Worm (Caenorhabditis elegans): ENCODE measurements around the gene fig-1.

Gene fig-1

DNA sequence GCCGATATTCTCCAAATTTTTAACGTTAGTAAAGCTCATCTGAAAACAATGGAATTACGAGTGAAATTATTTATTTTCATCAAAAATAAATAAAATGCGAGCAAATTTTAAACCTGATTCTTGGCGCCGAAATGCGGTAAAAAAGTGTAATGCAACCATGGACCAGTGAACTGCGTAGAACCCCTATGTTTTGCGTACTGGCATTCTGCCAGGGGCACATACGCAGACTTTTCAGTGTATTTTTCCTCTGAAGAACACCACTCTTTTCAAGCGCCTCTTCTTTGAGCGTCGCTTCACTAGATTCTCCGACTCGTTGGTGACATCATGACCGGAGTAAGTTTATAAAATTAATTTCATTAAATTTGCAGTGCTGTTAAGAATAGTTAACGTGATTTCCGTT is 15.5 kb downstream of the fig-1 start, which contains the start of the genes ctf-4 and eef-1G (continued):
- TF ChIP-seq tra-1 (GFP tag; IDR thresholded peaks at IDR 0.05) (peak; percentile 85; the same call in 1 of the 2 replicates), skn-1 (tag; optimal IDR thresholded peaks at IDR 0.05) (no peak), arid-1 (GFP tag; conservative IDR thresholded peaks at IDR 0.05) (peak; percentile 87), nhr-48 (tag; optimal IDR thresholded peaks at IDR 0.05) (peak; percentile 94), snpc-4 (tag; optimal IDR thresholded peaks at IDR 0.05) (peak; percentile 32), jun-1 (tag; optimal IDR thresholded peaks at IDR 0.05) (peak; percentile 84), nhr-76 (tag; optimal IDR thresholded peaks at IDR 0.05) (peak; percentile 18), Y75B8A.6 (GFP tag; IDR thresholded peaks at IDR 0.05) (peak; percentile 73; the same call in 1 of the 2 replicates), unc-62 (GFP tag; optimal IDR thresholded peaks at IDR 0.05 in 1 of 2) (peak in 1 of 2 experiments; percentile 97), unc-62 (tag; optimal IDR thresholded peaks at IDR 0.05) (no peak), dmd-9 (GFP tag; IDR thresholded peaks at IDR 0.05) (peak; percentile 74), nhr-11 (tag; optimal IDR thresholded peaks at IDR 0.05) (peak; percentile 98), ZK546.5 (tag; optimal IDR thresholded peaks at IDR 0.05) (peak in 1 of 2 experiments; percentile 67), ceh-62 (tag; optimal IDR thresholded peaks at IDR 0.05) (no peak), lin-1 (GFP tag; IDR thresholded peaks at IDR 0.05) (peak; percentile 94), duxl-1 (tag; optimal IDR thresholded peaks at IDR 0.05; ENCODE audit: poor library complexity) (peak; percentile 92), mdl-1 (tag; optimal IDR thresholded peaks at IDR 0.05) (peak in 1 of 2 experiments; percentile 76), F10B5.3 (tag; optimal IDR thresholded peaks at IDR 0.05) (peak; percentile 79), T26A8.4 (GFP tag; IDR thresholded peaks at IDR 0.05) (peak; percentile 95), pha-4 (GFP tag; IDR thresholded peaks at IDR 0.05) (peak; percentile 92), pha-4 (tag; optimal IDR thresholded peaks at IDR 0.05) (peak; percentile 100), daf-8 (GFP tag; IDR thresholded peaks at IDR 0.05) (no peak), ceh-44 (GFP tag; IDR thresholded peaks at IDR 0.05) (no peak), dmd-6 (GFP tag; IDR thresholded peaks at IDR 0.05) (peak; percentile 98), unc-130 (GFP tag; optimal IDR thresholded peaks at IDR 0.05) (peak; percentile 84), ZK337.2 (GFP tag; IDR thresholded peaks at IDR 0.05) (no peak), lim-7 (GFP tag; IDR thresholded peaks at IDR 0.05) (no peak), snpc-1.2 (GFP tag; IDR thresholded peaks at IDR 0.05) (peak; percentile 71; the same call in 1 of the 2 replicates)

DNA sequence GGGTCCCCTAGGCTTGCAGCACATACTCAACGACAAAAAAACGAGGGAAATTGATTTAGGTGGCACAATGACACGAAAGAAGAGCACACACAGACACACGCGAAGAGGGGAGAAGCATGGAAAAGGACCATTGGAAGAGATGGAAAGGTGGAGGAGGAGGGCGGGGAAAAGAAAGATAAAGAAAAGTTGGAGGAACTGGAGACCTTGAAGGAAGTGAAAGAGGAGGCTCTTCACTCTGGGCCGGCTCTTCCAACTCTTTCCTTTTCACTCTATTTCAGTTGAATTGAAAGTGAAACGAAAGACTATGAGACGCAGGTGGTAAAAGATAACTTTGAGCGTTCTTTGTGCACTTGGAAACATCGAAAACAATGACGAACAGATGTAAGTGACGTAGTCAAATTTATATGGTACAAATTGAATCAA is 19.6 kb downstream of the fig-1 start:
- no peak for TF ChIP-seq duxl-1 (tag; optimal IDR thresholded peaks at IDR 0.05; ENCODE audit: poor library complexity)
- peak; percentile 56 for TF ChIP-seq ceh-20 (GFP tag; IDR thresholded peaks at IDR 0.05)
- TF ChIP-seq T26A8.4 (GFP tag; IDR thresholded peaks at IDR 0.05) = no peak
- no peak for TF ChIP-seq jun-1 (tag; optimal IDR thresholded peaks at IDR 0.05)
- TF ChIP-seq cey-2 (tag; optimal IDR thresholded peaks at IDR 0.05; ENCODE audit: borderline replicate concordance, insufficient read depth) = no peak
- no peak for TF ChIP-seq nhr-111 (GFP tag; optimal IDR thresholded peaks at IDR 0.05)
- TF ChIP-seq nhr-76 (tag; optimal IDR thresholded peaks at IDR 0.05) = no peak
- no peak for TF ChIP-seq unc-39 (tag; optimal IDR thresholded peaks at IDR 0.05)
- no peak for TF ChIP-seq nhr-102 (tag; optimal IDR thresholded peaks at IDR 0.05)
- TF ChIP-seq spr-3 (GFP tag; optimal IDR thresholded peaks at IDR 0.05) = no peak
- TF ChIP-seq nhr-41 (GFP tag; IDR thresholded peaks at IDR 0.05) = 0 out of 2 replicates have a peak, but pooled peaks have one; percentile 32
- no peak for TF ChIP-seq R02D3.7 (tag; optimal IDR thresholded peaks at IDR 0.05)
- TF ChIP-seq nhr-10 (tag; optimal IDR thresholded peaks at IDR 0.05) = no peak
- TF ChIP-seq ceh-28 (tag; optimal IDR thresholded peaks at IDR 0.05) = no peak
- TF ChIP-seq aly-2 (tag; optimal IDR thresholded peaks at IDR 0.05) = no peak
- no peak for TF ChIP-seq madf-9 (GFP tag; conservative IDR thresholded peaks at IDR 0.05)
- no peak for TF ChIP-seq spr-1 (tag; optimal IDR thresholded peaks at IDR 0.05)
- no peak for TF ChIP-seq unc-62 (GFP tag; optimal IDR thresholded peaks at IDR 0.05 in 1 of 2)
- no peak for TF ChIP-seq unc-62 (tag; optimal IDR thresholded peaks at IDR 0.05)
- TF ChIP-seq ceh-82 (tag; optimal IDR thresholded peaks at IDR 0.05) = no peak
- no peak for TF ChIP-seq F44E2.7 (GFP tag; IDR thresholded peaks at IDR 0.05)
- no peak for TF ChIP-seq dmd-9 (GFP tag; IDR thresholded peaks at IDR 0.05)
- TF ChIP-seq arid-1 (GFP tag; conservative IDR thresholded peaks at IDR 0.05) = 0 out of 2 replicates have a peak, but pooled peaks have one; percentile 19
- TF ChIP-seq tag-97 (GFP tag; IDR thresholded peaks at IDR 0.05) = no peak
- no peak for TF ChIP-seq pqm-1 (tag; optimal IDR thresholded peaks at IDR 0.05)
- peak; percentile 24 to 57 for TF ChIP-seq lsy-2 (tag; optimal IDR thresholded peaks at IDR 0.05)
- TF ChIP-seq Y5F2A.4 (GFP tag; optimal IDR thresholded peaks at IDR 0.05) = no peak
- TF ChIP-seq lin-38 (GFP tag; IDR thresholded peaks at IDR 0.05) = peak; percentile 60
- TF ChIP-seq lin-39 (tag; optimal IDR thresholded peaks at IDR 0.05) = no peak
- TF ChIP-seq mdl-1 (tag; optimal IDR thresholded peaks at IDR 0.05) = peak in 1 of 2 experiments; percentile 2
- TF ChIP-seq snpc-4 (tag; optimal IDR thresholded peaks at IDR 0.05) = no peak
- TF ChIP-seq mxl-3 (GFP tag; optimal IDR thresholded peaks at IDR 0.05) = peak; percentile 29

Measured in whole organism, L4 larva.